Worm (Caenorhabditis elegans) whole organism, mixed stage, embryonic: ENCODE data around the gene C32D5.11.

ENCODE experiments used
- bed-3 ChIP-seq: fragments of 200-800 bp; sonication (Bioruptor generic); optimal IDR thresholded peaks from 3 replicates; lab custom pipeline; 2018; ENCODE audit warnings: mild to moderate bottlenecking, missing genetic modification characterization, moderate library complexity, missing compliant biosample characterization
- blmp-1 ChIP-seq: fragments of 150-350 bp; optimal IDR thresholded peaks from 2 replicates; lab custom pipeline; 2014; ENCODE audit warnings: missing biosample characterization, missing genetic modification characterization
- ceh-39 ChIP-seq: fragments of 150-350 bp; optimal IDR thresholded peaks from 2 replicates; lab custom pipeline; 2014; ENCODE audit warnings: missing biosample characterization, missing genetic modification characterization
- ceh-43 ChIP-seq: fragments of 200-800 bp; sonication (Bioruptor generic); optimal IDR thresholded peaks from 2 replicates; lab custom pipeline; 2018; ENCODE audit warnings: mild to moderate bottlenecking, missing genetic modification characterization, moderate library complexity, missing compliant biosample characterization
- ceh-83 ChIP-seq: fragments of 200-800 bp; sonication (Bioruptor generic); optimal IDR thresholded peaks from 2 replicates; lab custom pipeline; 2018; ENCODE audit warnings: mild to moderate bottlenecking, missing genetic modification characterization, missing compliant biosample characterization
- ces-1 ChIP-seq: fragments of 150-350 bp; optimal IDR thresholded peaks from 2 replicates; lab custom pipeline; 2014; ENCODE audit warnings: missing biosample characterization, missing genetic modification reagents, missing genetic modification characterization
- cnd-1 ChIP-seq: fragments of 200-800 bp; sonication (Bioruptor generic); optimal IDR thresholded peaks from 2 replicates; lab custom pipeline; 2018; ENCODE audit warnings: mild to moderate bottlenecking, missing genetic modification characterization, missing compliant biosample characterization
- drap-1 ChIP-seq: fragments of 200-800 bp; sonication (Bioruptor generic); optimal IDR thresholded peaks from 3 replicates; lab custom pipeline; 2018; ENCODE audit warnings: mild to moderate bottlenecking, missing genetic modification characterization, missing compliant biosample characterization
- elt-1 ChIP-seq: sonication (generic microtip); optimal IDR thresholded peaks from 2 replicates; lab custom pipeline; 2017; ENCODE audit warnings: missing genetic modification characterization, mild to moderate bottlenecking, missing compliant biosample characterization, antibody characterized with exemption, moderate library complexity, borderline replicate concordance; ENCODE audit not compliant: insufficient read depth
- elt-3 ChIP-seq: fragments of 150-350 bp; optimal IDR thresholded peaks from 2 replicates; lab custom pipeline; 2014; ENCODE audit warnings: missing biosample characterization, missing genetic modification characterization
- flh-1 ChIP-seq: fragments of 200-800 bp; sonication (Bioruptor generic); optimal IDR thresholded peaks from 2 replicates; lab custom pipeline; 2018; ENCODE audit warnings: mild to moderate bottlenecking, missing genetic modification characterization, moderate library complexity, missing compliant biosample characterization
- hlh-1 ChIP-seq: fragments of 150-350 bp; optimal IDR thresholded peaks from 2 replicates; lab custom pipeline; 2014; ENCODE audit warnings: missing biosample characterization, missing genetic modification reagents, missing genetic modification characterization
- lin-13 ChIP-seq: fragments of 150-350 bp; optimal IDR thresholded peaks from 2 replicates; lab custom pipeline; 2014; ENCODE audit warnings: missing biosample characterization, missing genetic modification characterization
- lin-32 ChIP-seq: fragments of 200-800 bp; sonication (Bioruptor generic); optimal IDR thresholded peaks from 2 replicates; lab custom pipeline; 2018; ENCODE audit warnings: mild to moderate bottlenecking, missing genetic modification characterization, missing compliant biosample characterization
- lsy-2 ChIP-seq: fragments of 150-350 bp; optimal IDR thresholded peaks from 2 replicates; lab custom pipeline; 2014; ENCODE audit warnings: missing biosample characterization, missing genetic modification characterization
- mep-1 ChIP-seq: fragments of 150-350 bp; optimal IDR thresholded peaks from 2 replicates; lab custom pipeline; 2017; ENCODE audit warnings: missing biosample characterization, missing genetic modification reagents, missing genetic modification characterization, inconsistent platforms
- nhr-12 ChIP-seq: fragments of 150-350 bp; optimal IDR thresholded peaks from 2 replicates; lab custom pipeline; 2014; ENCODE audit warnings: missing biosample characterization, missing genetic modification characterization
- nhr-2 ChIP-seq: fragments of 150-350 bp; optimal IDR thresholded peaks from 2 replicates; lab custom pipeline; 2014; ENCODE audit warnings: missing biosample characterization, missing genetic modification characterization
- nhr-237 ChIP-seq: fragments of 150-350 bp; optimal IDR thresholded peaks from 2 replicates; lab custom pipeline; 2014; ENCODE audit warnings: missing biosample characterization, missing genetic modification characterization
- nhr-28 ChIP-seq: fragments of 150-350 bp; optimal IDR thresholded peaks from 2 replicates; lab custom pipeline; 2014; ENCODE audit warnings: missing biosample characterization, missing genetic modification characterization
- nhr-76 ChIP-seq: sonication (generic microtip); optimal IDR thresholded peaks from 2 replicates; lab custom pipeline; 2017; ENCODE audit warnings: missing biosample characterization, missing genetic modification characterization
- sem-2 ChIP-seq: fragments of 200-800 bp; sonication (Bioruptor generic); optimal IDR thresholded peaks from 2 replicates; lab custom pipeline; 2018; ENCODE audit warnings: mild to moderate bottlenecking, missing genetic modification characterization, missing compliant biosample characterization
- snpc-4 ChIP-seq: fragments of 150-350 bp; optimal IDR thresholded peaks from 2 replicates; lab custom pipeline; 2014; ENCODE audit warnings: missing biosample characterization, missing genetic modification characterization
- sptf-1 ChIP-seq: sonication (generic microtip); optimal IDR thresholded peaks from 2 replicates; lab custom pipeline; 2017; ENCODE audit warnings: mild to moderate bottlenecking, missing genetic modification characterization, moderate library complexity, missing compliant biosample characterization
- unc-120 ChIP-seq: sonication (generic microtip); optimal IDR thresholded peaks from 2 replicates; lab custom pipeline; 2017; ENCODE audit warnings: missing genetic modification characterization, missing compliant biosample characterization; ENCODE audit not compliant: poor library complexity, severe bottlenecking
- unc-39 ChIP-seq: fragments of 150-350 bp; optimal IDR thresholded peaks from 2 replicates; lab custom pipeline; 2014; ENCODE audit warnings: missing biosample characterization, missing genetic modification characterization
- unc-62 ChIP-seq: fragments of 150-350 bp; optimal IDR thresholded peaks from 2 replicates; lab custom pipeline; 2014; ENCODE audit warnings: missing biosample characterization, missing genetic modification reagents, missing genetic modification characterization
- zip-8 ChIP-seq: fragments of 150-350 bp; optimal IDR thresholded peaks from 2 replicates; lab custom pipeline; 2014; ENCODE audit warnings: missing biosample characterization, missing genetic modification characterization
- ztf-11 ChIP-seq: fragments of 150-350 bp; optimal IDR thresholded peaks from 2 replicates; lab custom pipeline; 2014; ENCODE audit warnings: missing biosample characterization, missing genetic modification characterization

Gene C32D5.11

ce11 chrII:6383183-6383695, 28.0 kb upstream of the C32D5.11 start, which contains the start of gene F58F12.1:
Gene F58F12.1 (plus strand): TSS chrII:6383645.
- TF ChIP-seq bed-3 (GFP tag; lab: Kevin White, UChicago), result no peak
- TF ChIP-seq lsy-2 (tag; lab: Kevin White, UChicago), result peak; percentile 47
- no peak for TF ChIP-seq lin-32 (GFP tag; lab: Kevin White, UChicago)
- no peak for TF ChIP-seq unc-120 (tag; lab: Kevin White, UChicago)
- TF ChIP-seq lin-13 (tag; lab: Kevin White, UChicago), result peak; percentile 38
- no peak for TF ChIP-seq nhr-28
- TF ChIP-seq ceh-83 (GFP tag; lab: Kevin White, UChicago), result no peak
- no peak for TF ChIP-seq nhr-76
- TF ChIP-seq nhr-237, result peak; percentile 43
- peak; percentile 22 for TF ChIP-seq ces-1
- no peak for TF ChIP-seq ceh-43
- no peak for TF ChIP-seq ceh-39 (tag; lab: Kevin White, UChicago)
- TF ChIP-seq flh-1, result no peak
- TF ChIP-seq blmp-1 (tag; lab: Kevin White, UChicago), result no peak
- no peak for TF ChIP-seq nhr-2 (tag; lab: Kevin White, UChicago)
- TF ChIP-seq hlh-1 (tag; lab: Kevin White, UChicago), result no peak
- no peak for TF ChIP-seq drap-1 (GFP tag; lab: Kevin White, UChicago)
- no peak for TF ChIP-seq snpc-4 (tag; lab: Kevin White, UChicago)
- TF ChIP-seq mep-1, result peak; percentile 66
- peak; percentile 12 for TF ChIP-seq sptf-1 (tag; lab: Kevin White, UChicago)
- TF ChIP-seq nhr-12, result no peak
- no peak for TF ChIP-seq unc-62 (GFP tag; lab: Kevin White, UChicago)
- TF ChIP-seq elt-1 (tag; lab: Kevin White, UChicago), result no peak
- no peak for TF ChIP-seq sem-2
- TF ChIP-seq, all 35 proteins: peak for 6

ce11 chrII:6380866-6381265, 25.6 kb upstream of the C32D5.11 start, which contains the start of gene F58F12.12:
Gene F58F12.12 (plus strand): TSS chrII:6381166.
- no peak for TF ChIP-seq nhr-237
- no peak for TF ChIP-seq elt-3 (tag; lab: Kevin White, UChicago)
- no peak for TF ChIP-seq nhr-2 (tag; lab: Kevin White, UChicago)
- no peak for TF ChIP-seq lsy-2 (tag; lab: Kevin White, UChicago)
- TF ChIP-seq unc-39, result no peak
- TF ChIP-seq nhr-76, result no peak
- no peak for TF ChIP-seq ztf-11 (tag; lab: Kevin White, UChicago)

- TF ChIP-seq blmp-1 (tag; lab: Kevin White, UChicago) (no peak), snpc-4 (tag; lab: Kevin White, UChicago) (no peak), sptf-1 (tag; lab: Kevin White, UChicago) (no peak), zip-8 (tag; lab: Kevin White, UChicago) (no peak), lin-13 (tag; lab: Kevin White, UChicago) (no peak), nhr-76 (no peak), nhr-28 (no peak), flh-1 (no peak), elt-1 (tag; lab: Kevin White, UChicago) (no peak), mep-1 (no peak), cnd-1 (tag; lab: Kevin White, UChicago) (no peak), lsy-2 (tag; lab: Kevin White, UChicago) (no peak), sem-2 (no peak), unc-120 (tag; lab: Kevin White, UChicago) (no peak), unc-62 (GFP tag; lab: Kevin White, UChicago) (no peak), bed-3 (GFP tag; lab: Kevin White, UChicago) (no peak), hlh-1 (tag; lab: Kevin White, UChicago) (no peak), drap-1 (GFP tag; lab: Kevin White, UChicago) (no peak), ceh-83 (GFP tag; lab: Kevin White, UChicago) (no peak)
Observed at ce11 chrII:6379038-6379563, 23.9 kb upstream of the C32D5.11 start.

ce11 chrII:6377381-6377948, 22.2 kb upstream of the C32D5.11 start:
- TF ChIP-seq ceh-43, result no peak
- TF ChIP-seq elt-1 (tag; lab: Kevin White, UChicago), result no peak
- no peak for TF ChIP-seq cnd-1 (tag; lab: Kevin White, UChicago)
- no peak for TF ChIP-seq unc-62 (GFP tag; lab: Kevin White, UChicago)
- no peak for TF ChIP-seq nhr-2 (tag; lab: Kevin White, UChicago)
